Fruit fly (Drosophila melanogaster) whole organism, embryonic: ENCODE measurements around the gene dpr10.

Experiments used
- Adf1 ChIP-seq: fragments of 200-800 bp; sonication (Bioruptor generic); IDR thresholded peaks from 2 replicates; pipeline ENCODE4 v1.3.6; 2022; ENCODE audit warnings: missing biosample characterization, missing genetic modification characterization
- Asciz ChIP-seq: fragments of 200-800 bp; sonication (Bioruptor generic); optimal IDR thresholded peaks from 2 replicates; lab custom pipeline; 2017; ENCODE audit warnings: missing biosample characterization, mild to moderate bottlenecking, missing genetic modification characterization, missing genetic modification reagents
- Bdp1 ChIP-seq: fragments of 200-800 bp; sonication (Bioruptor generic); optimal IDR thresholded peaks from 3 replicates; lab custom pipeline; 2016; ENCODE audit warnings: missing biosample characterization, missing genetic modification characterization
- CG11456 ChIP-seq: fragments of 200-800 bp; sonication (Bioruptor generic); IDR thresholded peaks from 3 replicates; pipeline ENCODE4 v1.3.6; 2022; ENCODE audit warnings: missing biosample characterization, missing genetic modification characterization
- CG11696 ChIP-seq: fragments of 200-800 bp; sonication (Bioruptor generic); IDR thresholded peaks from 2 replicates; pipeline ENCODE4 v1.3.6; 2022; ENCODE audit warnings: missing biosample characterization, missing genetic modification characterization
- CG14965 ChIP-seq: fragments of 200-800 bp; sonication (Bioruptor generic); optimal IDR thresholded peaks from 2 replicates; lab custom pipeline; 2016; ENCODE audit warnings: missing biosample characterization, missing genetic modification characterization, borderline replicate concordance
- CG15601 ChIP-seq: fragments of 200-800 bp; sonication (Bioruptor generic); optimal IDR thresholded peaks from 3 replicates; lab custom pipeline; 2019; ENCODE audit warnings: missing biosample characterization, mild to moderate bottlenecking, missing genetic modification characterization, moderate library complexity
- CG18011 ChIP-seq: fragments of 200-800 bp; sonication (Bioruptor generic); optimal IDR thresholded peaks from 2 replicates; lab custom pipeline; 2017; ENCODE audit warnings: missing biosample characterization, missing genetic modification characterization, mild to moderate bottlenecking, moderate library complexity, missing genotype
- CG1832 ChIP-seq: fragments of 200-800 bp; sonication (Bioruptor generic); optimal IDR thresholded peaks from 2 replicates; lab custom pipeline; 2017; ENCODE audit warnings: missing biosample characterization, mild to moderate bottlenecking, missing genetic modification characterization, inconsistent platforms
- CG2199 ChIP-seq: fragments of 200-800 bp; sonication (Bioruptor generic); IDR thresholded peaks from 3 replicates; pipeline ENCODE4 v1.3.6; 2022; ENCODE audit warnings: missing biosample characterization, missing genetic modification characterization
- CG2712 ChIP-seq: fragments of 200-800 bp; optimal IDR thresholded peaks from 3 replicates; lab custom pipeline; 2019; ENCODE audit warnings: missing biosample characterization, mild to moderate bottlenecking, missing genetic modification characterization, moderate library complexity
- CG2889 ChIP-seq: fragments of 200-800 bp; sonication (Bioruptor generic); IDR thresholded peaks from 3 replicates; pipeline ENCODE4 v1.3.6; 2022; ENCODE audit warnings: missing biosample characterization, missing genetic modification characterization
- CG3065 ChIP-seq: fragments of 200-800 bp; sonication (Bioruptor generic); optimal IDR thresholded peaks from 2 replicates; lab custom pipeline; 2016; ENCODE audit warnings: missing biosample characterization, missing genetic modification characterization
- CG31388 ChIP-seq: fragments of 200-800 bp; sonication (Bioruptor generic); optimal IDR thresholded peaks from 2 replicates; lab custom pipeline; 2016; ENCODE audit warnings: missing biosample characterization, missing genetic modification characterization
- CG4282 ChIP-seq: fragments of 200-800 bp; sonication (Bioruptor generic); optimal IDR thresholded peaks from 2 replicates; lab custom pipeline; 2016; ENCODE audit warnings: missing biosample characterization, missing genetic modification characterization
- CG4404 ChIP-seq: fragments of 200-800 bp; sonication (Bioruptor generic); IDR thresholded peaks from 2 replicates; pipeline ENCODE4 v1.3.6; 2022; ENCODE audit warnings: missing biosample characterization, missing genetic modification characterization
- CG6654 ChIP-seq: fragments of 200-800 bp; sonication (Bioruptor generic); optimal IDR thresholded peaks from 2 replicates; lab custom pipeline; 2017; ENCODE audit warnings: missing biosample characterization, mild to moderate bottlenecking, missing genetic modification characterization
- Dll ChIP-seq: fragments of 200-800 bp; sonication (Bioruptor generic); IDR thresholded peaks from 4 replicates; pipeline ENCODE4 v1.3.6; 2022; ENCODE audit warnings: missing biosample characterization, missing genetic modification characterization; ENCODE audit not compliant: partially characterized antibody
- Drgx ChIP-seq: fragments of 200-800 bp; sonication (Bioruptor generic); IDR thresholded peaks from 2 replicates; pipeline ENCODE4 v1.3.6; 2022; ENCODE audit warnings: missing biosample characterization, missing genetic modification characterization
- Ets65A ChIP-seq: fragments of 200-800 bp; sonication (Bioruptor generic); peaks from one replicate; lab custom pipeline; 2016; ENCODE audit warnings: missing biosample characterization, missing genetic modification characterization
- Hand ChIP-seq: fragments of 200-800 bp; sonication (Bioruptor generic); optimal IDR thresholded peaks from 2 replicates; lab custom pipeline; 2017; ENCODE audit warnings: mild to moderate bottlenecking, missing biosample characterization, missing genetic modification reagents, missing genetic modification characterization
- Hmr ChIP-seq: fragments of 200-800 bp; sonication (Bioruptor generic); optimal IDR thresholded peaks from 3 replicates; lab custom pipeline; 2017; ENCODE audit warnings: mild to moderate bottlenecking, missing biosample characterization, missing genetic modification reagents, missing genetic modification characterization
- Mrtf ChIP-seq: fragments of 200-800 bp; sonication (Bioruptor generic); IDR thresholded peaks from 3 replicates; pipeline ENCODE4 v1.3.6; 2022; ENCODE audit warnings: missing biosample characterization, missing genetic modification characterization
- NC2α ChIP-seq: fragments of 200-800 bp; sonication (Bioruptor generic); optimal IDR thresholded peaks from 2 replicates; lab custom pipeline; 2016; ENCODE audit warnings: missing biosample characterization, missing genetic modification characterization
- Stat92E ChIP-seq, 3 experiments: fragments of >200 bp in 2 of 3; fragments of 200-800 bp in 1 of 3; sonication (Bioruptor generic) in 1 of 3; optimal IDR thresholded peaks; 2 replicates each; lab custom pipeline; 2017 to 2019; ENCODE audit warnings: missing biosample characterization in 3 of 3, missing genetic modification characterization in 3 of 3, mild to moderate bottlenecking in 1 of 3, moderate library complexity in 1 of 3
- Tbp ChIP-seq: fragments of >200 bp; optimal IDR thresholded peaks from 2 replicates; lab custom pipeline; 2018; ENCODE audit warnings: missing biosample characterization, missing genetic modification characterization
- abd-A ChIP-seq: fragments of 200-800 bp; sonication (Bioruptor generic); optimal IDR thresholded peaks from 3 replicates; lab custom pipeline; 2019; ENCODE audit warnings: missing biosample characterization, mild to moderate bottlenecking, missing genetic modification characterization, moderate library complexity
- ac ChIP-seq: fragments of 200-800 bp; sonication (Bioruptor generic); optimal IDR thresholded peaks from 3 replicates; lab custom pipeline; 2017; ENCODE audit warnings: missing biosample characterization, mild to moderate bottlenecking, missing genetic modification characterization
- bowl ChIP-seq: fragments of 200-800 bp; sonication (Bioruptor generic); IDR thresholded peaks from 2 replicates; pipeline ENCODE4 v1.3.6; 2022; ENCODE audit warnings: missing biosample characterization, missing genetic modification characterization
- cg ChIP-seq: fragments of 200-800 bp; sonication (Bioruptor generic); optimal IDR thresholded peaks from 3 replicates; lab custom pipeline; 2019; ENCODE audit warnings: missing biosample characterization, mild to moderate bottlenecking, missing genetic modification characterization, moderate library complexity
- corto ChIP-seq: fragments of 200-800 bp; sonication (Bioruptor generic); optimal IDR thresholded peaks from 2 replicates; lab custom pipeline; 2016; ENCODE audit warnings: missing biosample characterization, mild to moderate bottlenecking, missing genetic modification characterization, moderate library complexity
- dati ChIP-seq: fragments of 200-800 bp; sonication (Bioruptor generic); IDR thresholded peaks from 2 replicates; pipeline ENCODE4 v1.3.6; 2022; ENCODE audit warnings: missing biosample characterization, missing genetic modification characterization
- grn ChIP-seq: fragments of 200-800 bp; sonication (Bioruptor generic); optimal IDR thresholded peaks from 3 replicates; lab custom pipeline; 2017; ENCODE audit warnings: missing biosample characterization, missing genetic modification characterization
- gro ChIP-seq: fragments of 200-800 bp; sonication (Bioruptor generic); optimal IDR thresholded peaks from 2 replicates; lab custom pipeline; 2016; ENCODE audit warnings: missing biosample characterization, missing genetic modification characterization
- ken ChIP-seq: fragments of 200-800 bp; sonication (Bioruptor generic); IDR thresholded peaks from 3 replicates; pipeline ENCODE4 v1.3.6; 2022; ENCODE audit warnings: missing biosample characterization, missing genetic modification characterization
- lbe ChIP-seq: fragments of 200-800 bp; sonication (Bioruptor generic); optimal IDR thresholded peaks from 2 replicates; lab custom pipeline; 2016; ENCODE audit warnings: missing biosample characterization, mild to moderate bottlenecking, missing genetic modification characterization
- peb ChIP-seq: fragments of 200-800 bp; sonication (Bioruptor generic); IDR thresholded peaks from 2 replicates; pipeline ENCODE4 v1.3.6; 2022; ENCODE audit warnings: missing biosample characterization, missing genetic modification characterization
- prd ChIP-seq, 3 experiments: fragments of >200 bp in 2 of 3; fragments of 200-800 bp in 1 of 3; sonication (Bioruptor generic) in 1 of 3; optimal IDR thresholded peaks in 2 of 3; IDR thresholded peaks in 1 of 3; 2 replicates in 2 of 3; 3 replicates in 1 of 3; pipeline versions ENCODE4 v1.3.6 to Lab custom; 2017 to 2022; ENCODE audit warnings: missing biosample characterization in 1 of 3, missing genetic modification characterization in 1 of 3
- rib ChIP-seq: fragments of 200-800 bp; sonication (Bioruptor generic); IDR thresholded peaks from 2 replicates; pipeline ENCODE4 v1.3.6; 2022; ENCODE audit warnings: missing biosample characterization, missing genetic modification characterization
- run ChIP-seq: fragments of 200-800 bp; sonication (Bioruptor generic); optimal IDR thresholded peaks from 3 replicates; lab custom pipeline; 2018; ENCODE audit warnings: missing biosample characterization, mild to moderate bottlenecking, missing genetic modification characterization
- sens ChIP-seq: fragments of 200-800 bp; sonication (Bioruptor generic); peaks from one replicate; lab custom pipeline; 2016; ENCODE audit warnings: missing biosample characterization, missing genetic modification characterization
- seq ChIP-seq: fragments of 200-800 bp; sonication (Bioruptor generic); IDR thresholded peaks from 2 replicates; pipeline ENCODE4 v1.3.6; 2022; ENCODE audit warnings: missing biosample characterization, missing genetic modification characterization
- shn ChIP-seq: fragments of 200-800 bp; sonication (Bioruptor generic); optimal IDR thresholded peaks from 3 replicates; lab custom pipeline; 2016; ENCODE audit warnings: missing biosample characterization, missing genetic modification characterization
- vvl ChIP-seq: fragments of 200-800 bp; sonication (Bioruptor generic); IDR thresholded peaks from 2 replicates; pipeline ENCODE4 v1.3.6; 2022; ENCODE audit warnings: missing biosample characterization, missing genetic modification characterization
- zf30C ChIP-seq: fragments of 200-800 bp; sonication (Bioruptor generic); optimal IDR thresholded peaks from 3 replicates; lab custom pipeline; 2018; ENCODE audit warnings: missing biosample characterization, mild to moderate bottlenecking, missing genetic modification characterization

dpr10 gene

DNA sequence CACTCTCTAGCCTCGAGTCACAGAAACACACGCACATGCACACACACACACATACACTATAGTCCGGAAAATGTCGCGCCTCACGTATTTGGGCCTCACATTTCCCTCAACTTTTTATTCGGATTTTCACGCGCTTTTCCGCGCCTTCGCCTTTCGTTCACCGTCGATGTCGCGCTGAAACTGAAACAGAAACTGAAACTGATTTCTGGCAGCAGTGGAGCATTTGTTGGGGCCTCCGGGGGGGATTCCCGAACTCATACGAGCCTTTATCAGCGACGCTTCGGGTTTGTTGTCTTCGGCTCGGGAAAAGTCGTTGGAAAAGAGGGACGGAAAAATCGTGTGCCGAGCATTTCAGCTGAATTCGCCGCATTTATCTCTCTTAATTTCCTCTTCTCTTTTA is at the start of gene dpr10 (continued):
- TF ChIP-seq Dll (GFP tag; lab: Robert Waterston, UW) (0 out of 4 replicates have a peak, but pooled peaks have one; percentile 13), ac (GFP tag; lab: Kevin White, UChicago) (no peak), CG11456 (GFP tag; lab: Robert Waterston, UW) (0 out of 3 replicates have a peak, but pooled peaks have one; percentile 39)

DNA sequence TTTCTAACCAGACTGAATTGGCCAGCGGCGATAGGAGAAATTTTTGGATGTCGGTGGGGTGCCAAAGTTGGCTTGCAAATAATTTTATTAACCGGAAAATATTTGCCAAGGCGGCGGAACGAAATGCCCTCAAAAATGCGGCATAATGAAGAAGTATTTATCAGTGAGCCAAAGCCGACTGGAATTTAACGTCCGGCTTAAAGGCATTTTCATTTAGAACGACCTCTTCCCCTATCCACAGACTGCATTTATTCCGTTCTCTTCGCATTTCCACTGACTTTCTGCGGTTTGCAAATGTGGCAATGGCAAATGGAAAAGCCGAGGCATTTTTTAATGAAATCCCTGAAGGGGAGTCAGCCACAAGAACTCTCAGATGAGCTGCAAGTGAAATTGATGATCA is 47.1 kb upstream of the dpr10 start:
- TF ChIP-seq CG2199 (GFP tag; lab: Robert Waterston, UW) (peak; percentile 96), CG2889 (GFP tag; lab: Robert Waterston, UW) (no peak)

DNA sequence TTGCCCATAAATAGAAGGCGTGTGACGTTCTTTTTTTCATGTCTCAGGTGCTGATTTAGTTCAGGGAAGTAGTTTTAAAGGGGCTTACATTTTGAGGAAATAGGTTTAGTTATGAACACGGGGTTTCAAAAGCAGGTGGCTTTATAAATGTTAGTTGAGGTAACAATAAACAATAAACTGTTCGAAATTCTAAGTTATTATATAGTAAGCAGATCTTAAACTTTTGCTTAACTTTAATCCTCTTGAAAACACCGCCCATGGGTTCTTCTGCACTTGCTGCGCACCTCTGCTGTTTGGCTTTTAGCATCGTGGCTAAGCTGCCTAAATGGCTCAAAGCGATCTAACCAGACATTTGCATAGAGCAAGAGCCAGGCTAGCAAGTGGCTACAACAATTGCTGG is 44.6 kb upstream of the dpr10 start:
- TF ChIP-seq Drgx = peak; percentile 54; the same call in 1 of the 2 replicates
- TF ChIP-seq grn (GFP tag; lab: Kevin White, UChicago) = no peak
- no peak for TF ChIP-seq NC2α (GFP tag; lab: Kevin White, UChicago)
- TF ChIP-seq Hand (GFP tag; lab: Kevin White, UChicago) = no peak
- TF ChIP-seq zf30C (GFP tag; lab: Kevin White, UChicago) = no peak
- no peak for TF ChIP-seq Hmr
- TF ChIP-seq sens (GFP tag; lab: Kevin White, UChicago) = no peak
- no peak for TF ChIP-seq CG18011
- no peak for TF ChIP-seq CG4404 (GFP tag; lab: Robert Waterston, UW)
- no peak for TF ChIP-seq run (tag; lab: Kevin White, UChicago)
- TF ChIP-seq Stat92E (GFP tag; optimal IDR thresholded peaks at IDR 0.05; lab: Kevin White, UChicago) = no peak
- TF ChIP-seq Bdp1 (GFP tag; lab: Kevin White, UChicago) = no peak
- TF ChIP-seq vvl = no peak
- no peak for TF ChIP-seq CG14965 (GFP tag; lab: Kevin White, UChicago)
- TF ChIP-seq Ets65A (GFP tag; lab: Kevin White, UChicago) = peak; percentile 58
- TF ChIP-seq peb = no peak

DNA sequence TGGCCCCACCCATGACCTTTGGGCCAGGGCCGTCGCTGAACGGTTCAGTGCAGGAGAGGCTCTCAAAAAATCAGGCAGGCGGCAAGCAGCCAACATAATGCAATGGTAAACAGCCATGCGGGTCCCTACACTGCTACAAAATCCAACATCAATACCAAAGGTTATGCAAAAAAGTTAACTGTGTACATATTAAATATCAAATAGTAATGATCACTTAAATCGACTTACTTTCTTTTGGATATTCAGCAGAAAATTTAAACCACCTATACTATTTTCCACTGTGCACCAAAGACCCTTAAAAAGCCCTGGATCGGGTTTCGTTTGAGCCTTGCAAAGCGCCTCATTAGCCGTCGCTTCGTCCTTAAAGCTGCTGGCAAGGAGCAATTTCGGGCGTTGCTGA is 41.2 kb upstream of the dpr10 start:
- no peak for TF ChIP-seq CG31388
- TF ChIP-seq lbe (GFP tag; lab: Kevin White, UChicago) = peak; percentile 15
- TF ChIP-seq CG4404 (GFP tag; lab: Robert Waterston, UW) = 0 out of 2 replicates have a peak, but pooled peaks have one; percentile 15
- TF ChIP-seq prd (optimal IDR thresholded peaks at IDR 0.05; lab: Kevin White, UChicago) = no peak
- TF ChIP-seq prd (GFP tag; IDR thresholded peaks at IDR 0.05; lab: Robert Waterston, UW) = peak; percentile 18; the same call in 1 of the 3 replicates
- no peak for TF ChIP-seq corto (GFP tag; lab: Kevin White, UChicago)
- TF ChIP-seq Drgx = 0 out of 2 replicates have a peak, but pooled peaks have one; percentile 13

DNA sequence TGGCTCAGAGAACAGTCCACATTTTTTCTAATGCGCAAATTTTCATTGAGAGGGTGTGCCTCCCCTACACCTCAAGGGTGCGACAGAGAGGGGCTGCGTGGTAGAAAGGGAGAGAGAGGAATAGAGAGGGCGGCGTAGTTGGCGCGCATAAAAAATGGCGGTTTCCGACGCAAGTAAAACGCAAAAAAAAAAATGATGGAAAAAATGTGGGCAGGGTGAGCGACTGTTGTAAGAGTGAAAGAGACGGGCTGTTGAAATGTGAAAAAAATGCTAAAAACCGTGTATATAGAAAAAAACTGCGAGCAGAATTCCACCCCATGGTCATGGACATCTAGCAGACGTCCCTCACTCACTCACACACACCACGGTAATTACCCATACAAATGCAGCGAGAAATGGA is 40.1 kb upstream of the dpr10 start:
- no peak for TF ChIP-seq Mrtf (GFP tag; lab: Robert Waterston, UW)
- no peak for TF ChIP-seq CG6654 (GFP tag; lab: Kevin White, UChicago)
- TF ChIP-seq CG15601 (tag; lab: Kevin White, UChicago) = no peak
- TF ChIP-seq Drgx = 0 out of 2 replicates have a peak, but pooled peaks have one; percentile 13
- TF ChIP-seq CG4282 = no peak
- TF ChIP-seq gro (GFP tag; lab: Kevin White, UChicago) = peak; percentile 5
- TF ChIP-seq rib = peak; percentile 58; the same call in 1 of the 2 replicates
- TF ChIP-seq ken (GFP tag; lab: Robert Waterston, UW) = no peak
- TF ChIP-seq bowl (GFP tag; lab: Robert Waterston, UW) = no peak
- no peak for TF ChIP-seq CG3065 (GFP tag; lab: Kevin White, UChicago)
- no peak for TF ChIP-seq Asciz
- TF ChIP-seq CG11696 (GFP tag; lab: Robert Waterston, UW) = no peak
- no peak for TF ChIP-seq shn (GFP tag; lab: Kevin White, UChicago)
- no peak for TF ChIP-seq Tbp (GFP tag; lab: Kevin White, UChicago)
- TF ChIP-seq CG2712 (tag; lab: Kevin White, UChicago) = no peak
- TF ChIP-seq Adf1 (GFP tag; lab: Robert Waterston, UW) = peak; percentile 76
- TF ChIP-seq abd-A (tag; lab: Kevin White, UChicago) = peak; percentile 87
- TF ChIP-seq dati (GFP tag; lab: Robert Waterston, UW) = peak; percentile 28; the same call in 1 of the 2 replicates
- TF ChIP-seq NC2α (GFP tag; lab: Kevin White, UChicago) = no peak
- peak; percentile 76 for TF ChIP-seq CG1832
- peak; percentile 59 for TF ChIP-seq cg
- TF ChIP-seq seq = peak; percentile 94
